Worm (Caenorhabditis elegans) whole organism, L1 larva: ENCODE measurements around the gene Y43B11AR.1.

Experiments
- alr-1 ChIP-seq: fragments of 200-800 bp; sonication (Bioruptor generic); optimal IDR thresholded peaks from 2 replicates; lab custom pipeline; 2018; ENCODE audit warnings: borderline replicate concordance, mild to moderate bottlenecking, missing genetic modification characterization, missing compliant biosample characterization
- aly-2 ChIP-seq: fragments of 150-350 bp; optimal IDR thresholded peaks from 2 replicates; lab custom pipeline; 2014; ENCODE audit warnings: missing biosample characterization, missing genetic modification characterization
- blmp-1 ChIP-seq: fragments of 150-350 bp; optimal IDR thresholded peaks from 2 replicates; lab custom pipeline; 2014; ENCODE audit warnings: missing biosample characterization, missing genetic modification characterization
- ceh-82 ChIP-seq, 3 experiments: fragments of 150-350 bp in 1 of 3; sonication (generic microtip) in 2 of 3; optimal IDR thresholded peaks; 2 replicates each; lab custom pipeline; 2014 to 2017; ENCODE audit warnings: missing biosample characterization in 3 of 3, missing genetic modification characterization in 3 of 3
- fkh-4 ChIP-seq: sonication (generic microtip); optimal IDR thresholded peaks from 2 replicates; lab custom pipeline; 2016; ENCODE audit warnings: missing compliant biosample characterization, missing genetic modification characterization, borderline replicate concordance
- fos-1 ChIP-seq: fragments of 150-350 bp; optimal IDR thresholded peaks from 2 replicates; lab custom pipeline; 2014; ENCODE audit warnings: missing biosample characterization, missing genetic modification characterization
- nhr-11 ChIP-seq: fragments of 150-350 bp; optimal IDR thresholded peaks from 2 replicates; lab custom pipeline; 2014; ENCODE audit warnings: missing biosample characterization, missing genetic modification characterization
- nhr-237 ChIP-seq: fragments of 150-350 bp; optimal IDR thresholded peaks from 2 replicates; lab custom pipeline; 2014; ENCODE audit warnings: missing biosample characterization, missing genetic modification characterization
- tbx-2 ChIP-seq: sonication (generic microtip); optimal IDR thresholded peaks from 2 replicates; lab custom pipeline; 2016; ENCODE audit warnings: missing genetic modification characterization, missing compliant biosample characterization
- unc-62 ChIP-seq: fragments of 150-350 bp; optimal IDR thresholded peaks from 2 replicates; lab custom pipeline; 2014; ENCODE audit warnings: missing biosample characterization, missing genetic modification reagents, missing genetic modification characterization
- zip-4 ChIP-seq: fragments of 200-800 bp; sonication (Bioruptor generic); optimal IDR thresholded peaks from 2 replicates; lab custom pipeline; 2018; ENCODE audit warnings: mild to moderate bottlenecking, missing genetic modification characterization, moderate library complexity, missing compliant biosample characterization
- ztf-11 ChIP-seq, 2 experiments: sonication (generic microtip); optimal IDR thresholded peaks; 2 replicates each; lab custom pipeline; 2016 to 2017; ENCODE audit warnings: missing genetic modification characterization in 2 of 2, missing biosample characterization in 1 of 2, missing compliant biosample characterization in 1 of 2

ce11 chrIV:7072110-7072509 is 9.2 kb upstream of the Y43B11AR.1 start, which contains the start of gene srg-48:
- no peak for TF ChIP-seq ceh-82 (tag; optimal IDR thresholded peaks at IDR 0.05; lab: Kevin White, UChicago)
- TF ChIP-seq tbx-2 (tag; lab: Kevin White, UChicago): no peak
- no peak for TF ChIP-seq fos-1
- TF ChIP-seq nhr-11 (tag; lab: Kevin White, UChicago): no peak
- TF ChIP-seq fkh-4 (tag; lab: Kevin White, UChicago): no peak
- TF ChIP-seq unc-62: no peak
- no peak for TF ChIP-seq blmp-1 (tag; lab: Kevin White, UChicago)
- TF ChIP-seq ztf-11 (tag; optimal IDR thresholded peaks at IDR 0.05; lab: Kevin White, UChicago): no peak
- no peak for TF ChIP-seq zip-4 (GFP tag; lab: Kevin White, UChicago)
- no peak for TF ChIP-seq aly-2 (tag; lab: Kevin White, UChicago)
- no peak for TF ChIP-seq alr-1 (tag; lab: Kevin White, UChicago)
- TF ChIP-seq nhr-237 (tag; lab: Kevin White, UChicago): no peak
